Comparison of ENCODE assay signal across 2 worm cellular contexts in genomic region chrV:16833672-16834071, ce11.
TF ChIP-seq lines count a peak whose summit lies in the region.

No protein-coding gene starts in this region.

TF ChIP-seq in whole organism, L4 larva, 104 proteins besides CTCF, POLR2A, EP300 and RAD21:
- TF ChIP-seq zip-2 (tag; optimal IDR thresholded peaks at IDR 0.05; lab: Kevin White, UChicago) (no peak), set-16 (GFP tag; IDR thresholded peaks at IDR 0.05; lab: Robert Waterston, UW) (peak; percentile 86), unc-62 (GFP tag; optimal IDR thresholded peaks at IDR 0.05 in 1 of 2; lab: Kevin White, UChicago) (no peak), unc-62 (tag; optimal IDR thresholded peaks at IDR 0.05; lab: Kevin White, UChicago) (no peak), ZK337.2 (GFP tag; IDR thresholded peaks at IDR 0.05; lab: Robert Waterston, UW) (no peak), mes-2 (tag; optimal IDR thresholded peaks at IDR 0.05; lab: Kevin White, UChicago; ENCODE audit: poor library complexity, severe bottlenecking) (no peak), nhr-48 (tag; optimal IDR thresholded peaks at IDR 0.05; lab: Kevin White, UChicago) (no peak), D1046.2 (GFP tag; IDR thresholded peaks at IDR 0.05; lab: Robert Waterston, UW) (no peak)
TF ChIP-seq in whole organism, L4 larva: peak in this region for 1.

TF ChIP-seq in whole organism, young adult, 124 proteins besides CTCF, POLR2A, EP300 and RAD21:
- TF ChIP-seq aptf-2 (GFP tag; conservative IDR thresholded peaks at IDR 0.05; lab: Robert Waterston, UW) (no peak), ceh-58 (GFP tag; IDR thresholded peaks at IDR 0.05; lab: Robert Waterston, UW) (no peak), ztf-25 (GFP tag; IDR thresholded peaks at IDR 0.05; lab: Robert Waterston, UW) (no peak), egrh-3 (GFP tag; IDR thresholded peaks at IDR 0.05; lab: Robert Waterston, UW) (peak; percentile 52; the same call in 1 of the 2 replicates), F22D6.2 (tag; optimal IDR thresholded peaks at IDR 0.05; lab: Kevin White, UChicago) (no peak), ztf-26 (tag; optimal IDR thresholded peaks at IDR 0.05; lab: Kevin White, UChicago) (no peak), Y56A3A.18 (GFP tag; IDR thresholded peaks at IDR 0.05; lab: Robert Waterston, UW) (no peak), mel-28 (tag; optimal IDR thresholded peaks at IDR 0.05; lab: Kevin White, UChicago; ENCODE audit: borderline replicate concordance) (no peak)
